Worm (Caenorhabditis elegans) whole organism, mixed stage, embryonic: ENCODE data around the gene nspc-1.

ENCODE experiments used
- ceh-39 ChIP-seq: fragments of 150-350 bp; optimal IDR thresholded peaks from 2 replicates; lab custom pipeline; 2014; ENCODE audit warnings: missing biosample characterization, missing genetic modification characterization
- ces-1 ChIP-seq: fragments of 150-350 bp; optimal IDR thresholded peaks from 2 replicates; lab custom pipeline; 2014; ENCODE audit warnings: missing biosample characterization, missing genetic modification reagents, missing genetic modification characterization
- flh-1 ChIP-seq: fragments of 200-800 bp; sonication (Bioruptor generic); optimal IDR thresholded peaks from 2 replicates; lab custom pipeline; 2018; ENCODE audit warnings: mild to moderate bottlenecking, missing genetic modification characterization, moderate library complexity, missing compliant biosample characterization
- hlh-1 ChIP-seq: fragments of 150-350 bp; optimal IDR thresholded peaks from 2 replicates; lab custom pipeline; 2014; ENCODE audit warnings: missing biosample characterization, missing genetic modification reagents, missing genetic modification characterization
- lin-32 ChIP-seq: fragments of 200-800 bp; sonication (Bioruptor generic); optimal IDR thresholded peaks from 2 replicates; lab custom pipeline; 2018; ENCODE audit warnings: mild to moderate bottlenecking, missing genetic modification characterization, missing compliant biosample characterization
- lsy-2 ChIP-seq: fragments of 150-350 bp; optimal IDR thresholded peaks from 2 replicates; lab custom pipeline; 2014; ENCODE audit warnings: missing biosample characterization, missing genetic modification characterization
- nhr-237 ChIP-seq: fragments of 150-350 bp; optimal IDR thresholded peaks from 2 replicates; lab custom pipeline; 2014; ENCODE audit warnings: missing biosample characterization, missing genetic modification characterization
- nhr-28 ChIP-seq: fragments of 150-350 bp; optimal IDR thresholded peaks from 2 replicates; lab custom pipeline; 2014; ENCODE audit warnings: missing biosample characterization, missing genetic modification characterization
- snpc-4 ChIP-seq: fragments of 150-350 bp; optimal IDR thresholded peaks from 2 replicates; lab custom pipeline; 2014; ENCODE audit warnings: missing biosample characterization, missing genetic modification characterization
- unc-39 ChIP-seq: fragments of 150-350 bp; optimal IDR thresholded peaks from 2 replicates; lab custom pipeline; 2014; ENCODE audit warnings: missing biosample characterization, missing genetic modification characterization
- unc-62 ChIP-seq: fragments of 150-350 bp; optimal IDR thresholded peaks from 2 replicates; lab custom pipeline; 2014; ENCODE audit warnings: missing biosample characterization, missing genetic modification reagents, missing genetic modification characterization
- ztf-11 ChIP-seq: fragments of 150-350 bp; optimal IDR thresholded peaks from 2 replicates; lab custom pipeline; 2014; ENCODE audit warnings: missing biosample characterization, missing genetic modification characterization

ce11 chrX:8582767-8583360 is 48.0 kb upstream of the nspc-1 start:
- TF ChIP-seq unc-62 (no peak), flh-1 (GFP tag; lab: Kevin White, UChicago) (no peak), lsy-2 (tag; lab: Kevin White, UChicago) (no peak), snpc-4 (tag; lab: Kevin White, UChicago) (no peak), ces-1 (GFP tag; lab: Kevin White, UChicago) (no peak), nhr-237 (tag; lab: Kevin White, UChicago) (no peak), nhr-28 (tag; lab: Kevin White, UChicago) (no peak), lin-32 (no peak), ceh-39 (tag; lab: Kevin White, UChicago) (no peak), unc-39 (no peak), hlh-1 (tag; lab: Kevin White, UChicago) (no peak), ztf-11 (tag; lab: Kevin White, UChicago) (no peak)
